Worm (Caenorhabditis elegans) whole organism, L3 larva: ENCODE data around the gene pals-27.

Experiments used
- R02D3.7 ChIP-seq: fragments of 150-350 bp; optimal IDR thresholded peaks from 2 replicates; lab custom pipeline; 2014; ENCODE audit warnings: missing biosample characterization, missing genetic modification characterization
- ZK546.5 ChIP-seq: sonication (generic microtip); optimal IDR thresholded peaks from 2 replicates; lab custom pipeline; 2017; ENCODE audit warnings: missing biosample characterization, missing genetic modification characterization
- ama-1 ChIP-seq: fragments of 150-350 bp; optimal IDR thresholded peaks from 2 replicates; lab custom pipeline; 2018
- ceh-16 ChIP-seq: sonication (generic microtip); optimal IDR thresholded peaks from 2 replicates; lab custom pipeline; 2017; ENCODE audit warnings: missing biosample characterization, missing genetic modification characterization
- ceh-28 ChIP-seq: fragments of 150-350 bp; optimal IDR thresholded peaks from 2 replicates; lab custom pipeline; 2014; ENCODE audit warnings: missing biosample characterization, missing genetic modification reagents, missing genetic modification characterization
- ceh-82 ChIP-seq: fragments of 150-350 bp; optimal IDR thresholded peaks from 2 replicates; lab custom pipeline; 2014; ENCODE audit warnings: missing biosample characterization, missing genetic modification characterization
- ceh-9 ChIP-seq: sonication (generic microtip); optimal IDR thresholded peaks from 2 replicates; lab custom pipeline; 2018; ENCODE audit warnings: missing biosample characterization, missing genetic modification characterization
- daf-12 ChIP-seq: fragments of 150-350 bp; optimal IDR thresholded peaks from 2 replicates; lab custom pipeline; 2014; ENCODE audit warnings: missing biosample characterization, missing genetic modification reagents, missing genetic modification characterization
- egl-27 ChIP-seq: sonication (generic microtip); optimal IDR thresholded peaks from 4 replicates; lab custom pipeline; 2017; ENCODE audit warnings: missing biosample characterization, missing genetic modification reagents, missing genetic modification characterization
- egl-5 ChIP-seq: fragments of 150-350 bp; optimal IDR thresholded peaks from 2 replicates; lab custom pipeline; 2017; ENCODE audit warnings: missing biosample characterization, missing genetic modification reagents, missing genetic modification characterization, inconsistent platforms
- elt-1 ChIP-seq: fragments of 150-350 bp; optimal IDR thresholded peaks from 2 replicates; lab custom pipeline; 2014; ENCODE audit warnings: missing biosample characterization, missing genetic modification characterization
- elt-2 ChIP-seq: sonication (generic microtip); optimal IDR thresholded peaks from 2 replicates; lab custom pipeline; 2016; ENCODE audit warnings: missing genetic modification reagents, mild to moderate bottlenecking, missing genetic modification characterization, missing compliant biosample characterization
- elt-3 ChIP-seq, 3 experiments: fragments of 150-350 bp in 1 of 3; sonication (generic microtip) in 2 of 3; optimal IDR thresholded peaks; 2 replicates in 2 of 3; 4 replicates in 1 of 3; lab custom pipeline; 2014 to 2017; ENCODE audit warnings: missing biosample characterization in 3 of 3, missing genetic modification characterization in 3 of 3
- eor-1 ChIP-seq, 2 experiments: fragments of 150-350 bp; optimal IDR thresholded peaks; 2 replicates each; lab custom pipeline; 2014 to 2018; ENCODE audit warnings: missing biosample characterization in 2 of 2, missing genetic modification characterization in 2 of 2
- fkh-10 ChIP-seq: sonication (generic microtip); optimal IDR thresholded peaks from 2 replicates; lab custom pipeline; 2017; ENCODE audit warnings: missing biosample characterization, missing genetic modification reagents, missing genetic modification characterization
- fkh-2 ChIP-seq: fragments of 150-350 bp; optimal IDR thresholded peaks from 2 replicates; lab custom pipeline; 2014; ENCODE audit warnings: missing biosample characterization, missing genetic modification reagents, missing genetic modification characterization
- fos-1 ChIP-seq: fragments of 150-350 bp; optimal IDR thresholded peaks from 2 replicates; lab custom pipeline; 2014; ENCODE audit warnings: missing biosample characterization, missing genetic modification characterization
- hmg-11 ChIP-seq: sonication (generic microtip); optimal IDR thresholded peaks from 2 replicates; lab custom pipeline; 2016; ENCODE audit warnings: missing genetic modification characterization, missing compliant biosample characterization
- jun-1 ChIP-seq: fragments of 150-350 bp; optimal IDR thresholded peaks from 2 replicates; lab custom pipeline; 2014; ENCODE audit warnings: missing biosample characterization, missing genetic modification reagents, missing genetic modification characterization
- lin-15B ChIP-seq: fragments of 150-350 bp; optimal IDR thresholded peaks from 2 replicates; lab custom pipeline; 2014; ENCODE audit warnings: missing biosample characterization, missing genetic modification characterization
- lin-39 ChIP-seq: fragments of 150-350 bp; optimal IDR thresholded peaks from 2 replicates; lab custom pipeline; 2018; ENCODE audit warnings: missing biosample characterization, missing genetic modification reagents, missing genetic modification characterization
- lsy-12 ChIP-seq: sonication (generic microtip); optimal IDR thresholded peaks from 2 replicates; lab custom pipeline; 2016; ENCODE audit warnings: mild to moderate bottlenecking, missing genetic modification characterization, missing compliant biosample characterization
- mml-1 ChIP-seq: fragments of 150-350 bp; sonication (generic microtip); optimal IDR thresholded peaks from 3 replicates; lab custom pipeline; 2014; ENCODE audit warnings: missing biosample characterization, missing genetic modification characterization
- nfya-1 ChIP-seq: sonication (generic microtip); optimal IDR thresholded peaks from 2 replicates; lab custom pipeline; 2017; ENCODE audit warnings: missing genetic modification characterization, mild to moderate bottlenecking, missing compliant biosample characterization, antibody characterized with exemption, moderate library complexity; ENCODE audit not compliant: insufficient read depth
- nhr-11 ChIP-seq: fragments of 150-350 bp; optimal IDR thresholded peaks from 2 replicates; lab custom pipeline; 2014; ENCODE audit warnings: missing biosample characterization, missing genetic modification characterization
- nhr-12 ChIP-seq: fragments of 150-350 bp; optimal IDR thresholded peaks from 2 replicates; lab custom pipeline; 2014; ENCODE audit warnings: missing biosample characterization, missing genetic modification characterization
- nhr-23 ChIP-seq: fragments of 150-350 bp; optimal IDR thresholded peaks from 2 replicates; lab custom pipeline; 2014; ENCODE audit warnings: missing biosample characterization, missing genetic modification reagents, missing genetic modification characterization
- nhr-237 ChIP-seq: fragments of 150-350 bp; optimal IDR thresholded peaks from 2 replicates; lab custom pipeline; 2014; ENCODE audit warnings: missing biosample characterization, missing genetic modification characterization
- nhr-25 ChIP-seq: sonication (generic microtip); optimal IDR thresholded peaks from 2 replicates; lab custom pipeline; 2017; ENCODE audit warnings: missing biosample characterization, missing genetic modification characterization
- nhr-28 ChIP-seq: fragments of 150-350 bp; optimal IDR thresholded peaks from 2 replicates; lab custom pipeline; 2014; ENCODE audit warnings: missing biosample characterization, missing genetic modification characterization
- nhr-43 ChIP-seq: sonication (generic microtip); optimal IDR thresholded peaks from 2 replicates; lab custom pipeline; 2016; ENCODE audit warnings: mild to moderate bottlenecking, missing genetic modification characterization, missing compliant biosample characterization; ENCODE audit not compliant: poor library complexity, severe bottlenecking
- nhr-76 ChIP-seq: fragments of 150-350 bp; sonication (generic microtip); optimal IDR thresholded peaks from 5 replicates; lab custom pipeline; 2014; ENCODE audit warnings: missing biosample characterization, missing genetic modification characterization
- nhr-77 ChIP-seq: fragments of 150-350 bp; optimal IDR thresholded peaks from 2 replicates; lab custom pipeline; 2014; ENCODE audit warnings: missing biosample characterization, missing genetic modification characterization
- pha-4 ChIP-seq: fragments of 150-350 bp; optimal IDR thresholded peaks from 2 replicates; lab custom pipeline; 2014; ENCODE audit warnings: missing biosample characterization, missing genetic modification reagents, missing genetic modification characterization
- pqm-1 ChIP-seq: fragments of 150-350 bp; optimal IDR thresholded peaks from 2 replicates; lab custom pipeline; 2017; ENCODE audit warnings: missing biosample characterization, missing genetic modification characterization, inconsistent platforms
- sea-2 ChIP-seq: fragments of 150-350 bp; sonication (generic microtip); optimal IDR thresholded peaks from 4 replicates; lab custom pipeline; 2014; ENCODE audit warnings: missing biosample characterization, missing genetic modification reagents, missing genetic modification characterization
- skn-1 ChIP-seq: fragments of 150-350 bp; optimal IDR thresholded peaks from 2 replicates; lab custom pipeline; 2014; ENCODE audit warnings: missing biosample characterization, missing genetic modification characterization
- snpc-4 ChIP-seq: fragments of 150-350 bp; optimal IDR thresholded peaks from 2 replicates; lab custom pipeline; 2014; ENCODE audit warnings: missing biosample characterization, missing genetic modification characterization
- unc-62 ChIP-seq: fragments of 150-350 bp; sonication (generic microtip); optimal IDR thresholded peaks from 4 replicates; lab custom pipeline; 2014; ENCODE audit warnings: missing biosample characterization, missing genetic modification reagents, missing genetic modification characterization
- zag-1 ChIP-seq: fragments of 150-350 bp; optimal IDR thresholded peaks from 2 replicates; lab custom pipeline; 2014; ENCODE audit warnings: missing biosample characterization, missing genetic modification characterization
- ztf-11 ChIP-seq: fragments of 150-350 bp; optimal IDR thresholded peaks from 2 replicates; lab custom pipeline; 2014; ENCODE audit warnings: missing biosample characterization, missing genetic modification characterization
- ztf-4 ChIP-seq: fragments of 150-350 bp; optimal IDR thresholded peaks from 2 replicates; lab custom pipeline; 2014; ENCODE audit warnings: missing biosample characterization, missing genetic modification characterization

The pals-27 gene

DNA sequence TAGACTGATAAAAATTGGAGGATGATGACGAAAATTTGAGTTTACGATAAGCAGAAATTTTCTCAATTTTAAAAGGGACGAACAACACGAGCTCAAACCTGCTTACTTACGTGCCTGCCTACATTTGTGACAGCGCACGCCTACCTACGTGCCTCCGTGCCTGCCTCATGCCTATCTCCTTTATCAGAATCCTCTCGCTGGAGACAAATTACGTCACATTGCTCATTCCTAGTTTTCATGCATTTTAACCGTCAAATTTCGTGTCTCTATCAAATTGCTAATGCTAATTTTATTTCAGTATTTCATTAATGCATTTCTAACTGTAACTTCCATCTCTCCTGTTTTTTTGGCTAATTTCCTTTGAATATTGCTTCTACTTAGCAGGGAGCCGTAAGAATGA lies at the start of gene pals-27:
Gene pals-27, plus strand, starts transcription at position 301 of the 400 bp plus-strand sequence.
- TF ChIP-seq nhr-23 (no peak), nhr-77 (tag; lab: Kevin White, UChicago) (no peak), ztf-4 (tag; lab: Kevin White, UChicago) (no peak), pqm-1 (no peak), daf-12 (tag; lab: Kevin White, UChicago) (no peak), snpc-4 (tag; lab: Kevin White, UChicago) (no peak), sea-2 (no peak), zag-1 (tag; lab: Kevin White, UChicago) (no peak), mml-1 (no peak)

DNA sequence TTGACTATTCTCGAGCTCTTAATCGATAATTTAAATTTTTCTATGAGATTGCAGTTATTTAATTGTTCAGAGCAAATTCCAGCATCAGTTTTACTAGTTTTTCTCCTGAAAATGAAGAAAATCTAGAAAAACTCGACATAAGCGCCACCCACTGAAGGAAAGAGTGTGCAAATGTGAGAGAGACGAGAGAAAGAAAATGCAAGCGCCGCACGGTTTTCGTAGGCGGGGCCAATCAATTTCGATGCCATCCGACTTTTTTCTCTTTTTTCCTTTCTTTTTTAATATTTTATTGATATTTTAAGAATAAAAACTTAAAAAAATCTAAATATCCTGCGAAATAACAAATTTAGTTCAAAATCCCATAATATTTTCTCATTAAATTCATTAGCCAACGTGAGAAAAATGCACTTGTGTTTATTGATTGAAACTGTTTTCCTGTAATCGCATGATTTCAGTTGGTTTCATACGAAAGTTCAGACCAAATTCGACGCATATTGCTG lies 48.9 kb upstream of the pals-27 start, which contains the start of gene cdk-12:
Gene cdk-12, plus strand, starts transcription at position 450 of the 500 bp plus-strand sequence.
- TF ChIP-seq daf-12 (tag; lab: Kevin White, UChicago) (no peak), jun-1 (tag; lab: Kevin White, UChicago) (no peak), lin-39 (tag; lab: Kevin White, UChicago) (peak; percentile 35), hmg-11 (tag; lab: Kevin White, UChicago) (peak; percentile 34), eor-1 (tag; optimal IDR thresholded peaks at IDR 0.05; lab: Kevin White, UChicago) (no peak), snpc-4 (tag; lab: Kevin White, UChicago) (peak; percentile 63), ceh-28 (tag; lab: Kevin White, UChicago) (peak; percentile 22), elt-2 (tag; lab: Kevin White, UChicago) (peak; percentile 4), nhr-23 (peak; percentile 16), lin-15B (tag; lab: Kevin White, UChicago) (peak; percentile 36), nfya-1 (tag; lab: Kevin White, UChicago) (peak; percentile 81), pha-4 (peak; percentile 49), mml-1 (no peak)

DNA sequence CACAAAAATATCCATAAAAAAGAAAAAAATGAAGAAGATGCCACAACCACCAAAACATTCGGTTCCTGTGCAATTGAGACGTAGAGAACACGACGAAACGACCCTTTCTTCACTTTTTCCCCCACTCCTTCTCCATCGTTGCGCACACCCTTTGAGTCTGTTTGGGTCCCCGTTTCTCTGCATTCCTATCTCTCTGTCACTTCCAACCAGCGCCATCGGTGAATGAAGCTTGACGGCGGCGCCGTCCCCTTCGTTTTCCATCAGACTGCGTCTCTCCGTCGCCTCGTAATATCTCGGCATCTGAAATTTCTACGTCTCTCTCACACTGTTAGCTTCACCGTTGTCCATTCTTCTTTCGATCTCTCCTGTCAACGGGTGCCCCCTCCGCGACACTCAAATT lies 45.8 kb upstream of the pals-27 start:
- TF ChIP-seq ztf-4 (tag; lab: Kevin White, UChicago) (no peak), jun-1 (tag; lab: Kevin White, UChicago) (no peak), sea-2 (no peak), elt-3 (tag; optimal IDR thresholded peaks at IDR 0.05; lab: Kevin White, UChicago) (no peak), lsy-12 (tag; lab: Kevin White, UChicago) (no peak), nhr-12 (tag; lab: Kevin White, UChicago) (no peak), nhr-76 (tag; lab: Kevin White, UChicago) (no peak), elt-1 (tag; lab: Kevin White, UChicago) (no peak), mml-1 (no peak), nfya-1 (tag; lab: Kevin White, UChicago) (peak; percentile 81), ceh-9 (tag; lab: Kevin White, UChicago) (no peak), fos-1 (tag; lab: Kevin White, UChicago) (no peak), nhr-77 (tag; lab: Kevin White, UChicago) (no peak), unc-62 (GFP tag; lab: Kevin White, UChicago) (no peak), lin-39 (tag; lab: Kevin White, UChicago) (peak; percentile 48), nhr-25 (tag; lab: Kevin White, UChicago) (peak; percentile 29), nhr-28 (tag; lab: Kevin White, UChicago) (no peak), nhr-11 (tag; lab: Kevin White, UChicago) (no peak), skn-1 (tag; lab: Kevin White, UChicago) (no peak), ceh-16 (no peak), egl-27 (no peak), ama-1 (lab: Kevin White, UChicago) (no peak), elt-2 (tag; lab: Kevin White, UChicago) (no peak), ceh-82 (tag; lab: Kevin White, UChicago) (no peak), ztf-11 (tag; lab: Kevin White, UChicago) (no peak), egl-5 (tag; lab: Kevin White, UChicago) (peak; percentile 40), fkh-2 (tag; lab: Kevin White, UChicago) (no peak), R02D3.7 (tag; lab: Kevin White, UChicago) (no peak), eor-1 (tag; optimal IDR thresholded peaks at IDR 0.05; lab: Kevin White, UChicago) (no peak), lin-15B (tag; lab: Kevin White, UChicago) (peak; percentile 13), ceh-28 (tag; lab: Kevin White, UChicago) (no peak), pha-4 (no peak), nhr-23 (no peak), pqm-1 (no peak), nhr-43 (tag; lab: Kevin White, UChicago) (no peak), fkh-10 (no peak), snpc-4 (tag; lab: Kevin White, UChicago) (peak; percentile 10), hmg-11 (tag; lab: Kevin White, UChicago) (peak; percentile 93), nhr-237 (tag; lab: Kevin White, UChicago) (no peak), ZK546.5 (tag; lab: Kevin White, UChicago) (no peak)
